Fruit fly (Drosophila melanogaster) whole organism, prepupa: ENCODE data around the gene CG33110.
A peak's percentile ranks its signal among the peaks of the same experiment; 100 is the strongest.

Experiments
- CG10631 ChIP-seq: fragments of 200-800 bp; sonication (Bioruptor generic); optimal IDR thresholded peaks from 2 replicates; lab custom pipeline; 2016; ENCODE audit warnings: missing biosample characterization, missing genetic modification characterization
- CG10669 ChIP-seq: fragments of 200-800 bp; sonication (Bioruptor generic); optimal IDR thresholded peaks from 3 replicates; lab custom pipeline; 2018; ENCODE audit warnings: missing biosample characterization, mild to moderate bottlenecking, missing genetic modification characterization, moderate library complexity
- CG11762 ChIP-seq: fragments of 200-800 bp; sonication (Bioruptor generic); optimal IDR thresholded peaks from 3 replicates; lab custom pipeline; 2016; ENCODE audit warnings: missing biosample characterization, missing genetic modification characterization; ENCODE audit not compliant: insufficient read depth
- CG11902 ChIP-seq: fragments of 200-800 bp; sonication (Bioruptor generic); optimal IDR thresholded peaks from 3 replicates; lab custom pipeline; 2016; ENCODE audit warnings: missing biosample characterization, missing genetic modification characterization
- CG15336 ChIP-seq: fragments of 200-800 bp; sonication (Bioruptor generic); IDR thresholded peaks from 2 replicates; pipeline ENCODE4 v1.3.6; 2022; ENCODE audit warnings: missing biosample characterization, missing genetic modification characterization
- CG1621 ChIP-seq: fragments of 200-800 bp; sonication (Bioruptor generic); optimal IDR thresholded peaks from 3 replicates; lab custom pipeline; 2018; ENCODE audit warnings: missing biosample characterization, mild to moderate bottlenecking, missing genetic modification characterization
- CG3032 ChIP-seq: fragments of 200-800 bp; optimal IDR thresholded peaks from 2 replicates; lab custom pipeline; 2019; ENCODE audit warnings: missing biosample characterization, mild to moderate bottlenecking, missing genetic modification characterization, moderate library complexity
- CG31627 ChIP-seq: fragments of 200-800 bp; sonication (Bioruptor generic); optimal IDR thresholded peaks from 3 replicates; lab custom pipeline; 2016; ENCODE audit warnings: missing biosample characterization, missing genetic modification characterization
- CG32006 ChIP-seq: fragments of 200-800 bp; sonication (Bioruptor generic); optimal IDR thresholded peaks from 3 replicates; lab custom pipeline; 2017; ENCODE audit warnings: missing biosample characterization, mild to moderate bottlenecking, missing genetic modification characterization
- CG34406 ChIP-seq: fragments of 200-800 bp; sonication (Bioruptor generic); optimal IDR thresholded peaks from 3 replicates; lab custom pipeline; 2016; ENCODE audit warnings: missing biosample characterization, missing genetic modification characterization
- CG4318 ChIP-seq: fragments of 200-800 bp; sonication (Bioruptor generic); optimal IDR thresholded peaks from 3 replicates; lab custom pipeline; 2017; ENCODE audit warnings: missing biosample characterization, mild to moderate bottlenecking, missing genetic modification characterization
- CG6163 ChIP-seq: fragments of 200-800 bp; sonication (Bioruptor generic); IDR thresholded peaks from 3 replicates; pipeline ENCODE4 v1.3.6; 2022; ENCODE audit warnings: missing biosample characterization, missing genetic modification characterization
- CG6792 ChIP-seq: fragments of 200-800 bp; sonication (Bioruptor generic); optimal IDR thresholded peaks from 3 replicates; lab custom pipeline; 2016; ENCODE audit warnings: missing biosample characterization, missing genetic modification characterization
- CG6854 ChIP-seq: fragments of 200-800 bp; sonication (Bioruptor generic); optimal IDR thresholded peaks from 2 replicates; lab custom pipeline; 2017; ENCODE audit warnings: missing biosample characterization, mild to moderate bottlenecking, missing genetic modification characterization
- CG8119 ChIP-seq: fragments of 200-800 bp; sonication (Bioruptor generic); IDR thresholded peaks from 3 replicates; pipeline ENCODE4 v1.3.6; 2022; ENCODE audit warnings: missing biosample characterization, missing genetic modification characterization
- CG8632 ChIP-seq: fragments of 200-800 bp; sonication (Bioruptor generic); optimal IDR thresholded peaks from 3 replicates; lab custom pipeline; 2016; ENCODE audit warnings: missing biosample characterization, missing genetic modification characterization
- CG9139 ChIP-seq: fragments of 200-800 bp; sonication (Bioruptor generic); optimal IDR thresholded peaks from 3 replicates; lab custom pipeline; 2017; ENCODE audit warnings: missing biosample characterization, mild to moderate bottlenecking, missing genetic modification characterization
- Eip75B ChIP-seq: fragments of 200-800 bp; sonication (Bioruptor generic); optimal IDR thresholded peaks from 3 replicates; lab custom pipeline; 2016; ENCODE audit warnings: missing biosample characterization, missing genetic modification characterization
- Eip78C ChIP-seq: fragments of 200-800 bp; sonication (Bioruptor generic); peaks from one replicate; lab custom pipeline; 2016; ENCODE audit warnings: missing biosample characterization, missing genetic modification characterization
- Eip93F ChIP-seq: fragments of 200-800 bp; sonication (Bioruptor generic); optimal IDR thresholded peaks from 2 replicates; lab custom pipeline; 2016; ENCODE audit warnings: missing biosample characterization, mild to moderate bottlenecking, missing genetic modification characterization
- Ets21C ChIP-seq: fragments of 200-800 bp; sonication (Bioruptor generic); optimal IDR thresholded peaks from 3 replicates; lab custom pipeline; 2016; ENCODE audit warnings: missing biosample characterization, missing genetic modification characterization
- Ets96B ChIP-seq: fragments of 200-800 bp; optimal IDR thresholded peaks from 2 replicates; lab custom pipeline; 2019; ENCODE audit warnings: missing biosample characterization, mild to moderate bottlenecking, missing genetic modification characterization, moderate library complexity
- Hr39 ChIP-seq: fragments of 200-800 bp; sonication (Bioruptor generic); optimal IDR thresholded peaks from 2 replicates; lab custom pipeline; 2016; ENCODE audit warnings: missing biosample characterization, missing genetic modification characterization
- Met ChIP-seq: fragments of 200-800 bp; sonication (Bioruptor generic); optimal IDR thresholded peaks from 3 replicates; lab custom pipeline; 2016; ENCODE audit warnings: missing biosample characterization, missing genetic modification characterization
- OdsH ChIP-seq: fragments of 200-800 bp; sonication (Bioruptor generic); optimal IDR thresholded peaks from 3 replicates; lab custom pipeline; 2016; ENCODE audit warnings: missing biosample characterization, missing genetic modification characterization
- Smox ChIP-seq: fragments of 200-800 bp; sonication (Bioruptor generic); optimal IDR thresholded peaks from 3 replicates; lab custom pipeline; 2016; ENCODE audit warnings: missing biosample characterization, missing genetic modification characterization
- Sox102F ChIP-seq: fragments of 200-800 bp; sonication (Bioruptor generic); optimal IDR thresholded peaks from 2 replicates; lab custom pipeline; 2016; ENCODE audit warnings: missing biosample characterization, mild to moderate bottlenecking, missing genetic modification characterization
- achi ChIP-seq: fragments of 200-800 bp; sonication (Bioruptor generic); optimal IDR thresholded peaks from 3 replicates; lab custom pipeline; 2016; ENCODE audit warnings: missing biosample characterization, missing genetic modification characterization
- acj6 ChIP-seq: fragments of 200-800 bp; sonication (Bioruptor generic); optimal IDR thresholded peaks from 3 replicates; lab custom pipeline; 2016; ENCODE audit warnings: missing biosample characterization, missing genetic modification characterization
- eg ChIP-seq: fragments of 200-800 bp; sonication (Bioruptor generic); IDR thresholded peaks from 3 replicates; pipeline ENCODE4 v1.3.6; 2022; ENCODE audit warnings: missing biosample characterization, missing genetic modification characterization
- fd59A ChIP-seq: fragments of 200-800 bp; sonication (Bioruptor generic); optimal IDR thresholded peaks from 2 replicates; lab custom pipeline; 2017; ENCODE audit warnings: missing biosample characterization, mild to moderate bottlenecking, missing genetic modification characterization, missing genetic modification reagents
- fd85E ChIP-seq: fragments of 200-800 bp; sonication (Bioruptor generic); optimal IDR thresholded peaks from 3 replicates; lab custom pipeline; 2016; ENCODE audit warnings: missing biosample characterization, missing genetic modification characterization
- lz ChIP-seq: fragments of 200-800 bp; sonication (Bioruptor generic); optimal IDR thresholded peaks from 3 replicates; lab custom pipeline; 2016; ENCODE audit warnings: missing biosample characterization, missing genetic modification characterization
- pdm3 ChIP-seq: fragments of 200-800 bp; sonication (Bioruptor generic); optimal IDR thresholded peaks from 3 replicates; lab custom pipeline; 2016; ENCODE audit warnings: missing biosample characterization, missing genetic modification characterization
- salr ChIP-seq, 2 experiments: fragments of 200-800 bp; sonication (Bioruptor generic); optimal IDR thresholded peaks; 3 replicates each; lab custom pipeline; 2016 to 2018; ENCODE audit warnings: missing biosample characterization in 2 of 2, missing genetic modification characterization in 2 of 2, mild to moderate bottlenecking in 1 of 2
- spab ChIP-seq: fragments of 200-800 bp; sonication (Bioruptor generic); optimal IDR thresholded peaks from 2 replicates; lab custom pipeline; 2017; ENCODE audit warnings: missing biosample characterization, mild to moderate bottlenecking, missing genetic modification characterization, missing genetic modification reagents
- ss ChIP-seq, 2 experiments: fragments of 200-800 bp; sonication (Bioruptor generic); optimal IDR thresholded peaks; 2 replicates in 1 of 2; 3 replicates in 1 of 2; lab custom pipeline; 2017 to 2018; ENCODE audit warnings: mild to moderate bottlenecking in 2 of 2, missing biosample characterization in 2 of 2, missing genetic modification characterization in 2 of 2, moderate library complexity in 1 of 2
- topi ChIP-seq: fragments of 200-800 bp; sonication (Bioruptor generic); optimal IDR thresholded peaks from 3 replicates; lab custom pipeline; 2016; ENCODE audit warnings: missing biosample characterization, missing genetic modification characterization

The CG33110 gene

dm6 chr3R:22625514-22626333 is 55.7 kb downstream of the CG33110 start (continued):
- TF ChIP-seq CG10669 (GFP tag; lab: Kevin White, UChicago) (peak; percentile 68), Smox (GFP tag; lab: Kevin White, UChicago) (peak; percentile 70), CG9139 (GFP tag; lab: Kevin White, UChicago) (no peak), Sox102F (peak; percentile 56), Eip93F (peak; percentile 49), CG6854 (no peak), achi (GFP tag; lab: Kevin White, UChicago) (peak; percentile 42), CG6792 (GFP tag; lab: Kevin White, UChicago) (peak; percentile 55), Eip75B (GFP tag; lab: Kevin White, UChicago) (peak; percentile 11), CG31627 (GFP tag; lab: Kevin White, UChicago) (peak; percentile 57), Met (GFP tag; lab: Kevin White, UChicago) (peak; percentile 56), CG1621 (tag; lab: Kevin White, UChicago) (no peak), CG11762 (no peak), CG15336 (GFP tag; lab: Robert Waterston, UW) (peak; percentile 41), spab (GFP tag; lab: Kevin White, UChicago) (peak; percentile 41), Ets96B (tag; lab: Kevin White, UChicago) (peak; percentile 35), topi (GFP tag; lab: Kevin White, UChicago) (peak; percentile 66), ss (GFP tag; optimal IDR thresholded peaks at IDR 0.05; lab: Kevin White, UChicago) (no peak), acj6 (peak; percentile 49), Ets21C (GFP tag; lab: Kevin White, UChicago) (peak; percentile 34), Eip78C (GFP tag; lab: Kevin White, UChicago) (peak; percentile 82), CG32006 (GFP tag; lab: Kevin White, UChicago) (peak; percentile 53), CG10631 (GFP tag; lab: Kevin White, UChicago) (peak; percentile 46), CG34406 (GFP tag; lab: Kevin White, UChicago) (peak; percentile 16), CG8119 (GFP tag; lab: Robert Waterston, UW) (peak; percentile 42; the same call in 1 of the 3 replicates), Hr39 (GFP tag; lab: Kevin White, UChicago) (peak; percentile 61), lz (GFP tag; lab: Kevin White, UChicago) (peak; percentile 34), CG4318 (GFP tag; lab: Kevin White, UChicago) (no peak), pdm3 (peak; percentile 54)

DNA sequence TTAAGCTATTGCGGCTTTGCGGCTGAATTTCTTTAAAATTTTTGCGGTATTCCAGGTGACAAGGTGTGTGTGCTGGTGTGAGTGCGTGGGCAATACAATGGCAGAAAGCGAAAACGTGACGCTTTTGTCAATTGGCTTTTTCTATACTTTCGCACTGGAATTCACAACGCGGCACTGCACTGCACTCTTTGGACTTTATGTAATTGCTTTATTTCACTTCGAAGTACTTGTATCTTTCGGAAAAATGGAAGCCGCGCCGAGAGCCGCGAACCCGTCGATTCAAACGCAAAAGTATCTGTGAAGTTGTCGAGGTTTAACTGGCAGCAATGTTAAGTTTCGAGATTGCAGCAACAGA is 56.3 kb downstream of the CG33110 start:
- no peak for TF ChIP-seq CG3032 (tag; lab: Kevin White, UChicago)
- no peak for TF ChIP-seq CG11902 (GFP tag; lab: Kevin White, UChicago)
- no peak for TF ChIP-seq OdsH (GFP tag; lab: Kevin White, UChicago)
- TF ChIP-seq fd85E (GFP tag; lab: Kevin White, UChicago): no peak
- TF ChIP-seq Eip75B (GFP tag; lab: Kevin White, UChicago): no peak
- TF ChIP-seq eg (GFP tag; lab: Robert Waterston, UW): no peak
- no peak for TF ChIP-seq salr (GFP tag; optimal IDR thresholded peaks at IDR 0.05; lab: Kevin White, UChicago)
- no peak for TF ChIP-seq fd59A
- TF ChIP-seq CG8632: no peak
- TF ChIP-seq CG6163 (GFP tag; lab: Robert Waterston, UW): no peak
